Worm (Caenorhabditis elegans) whole organism, L4/young adult: ENCODE data around the gene srg-69.

ENCODE experiments used
- W03F9.2 ChIP-seq: fragments of 150-350 bp; optimal IDR thresholded peaks from 2 replicates; lab custom pipeline; 2014; ENCODE audit warnings: missing biosample characterization, missing genetic modification characterization
- dao-5 ChIP-seq: sonication (generic microtip); optimal IDR thresholded peaks from 2 replicates; lab custom pipeline; 2016; ENCODE audit warnings: missing genotype, missing genetic modification characterization, moderate library complexity, missing compliant biosample characterization
- him-1 ChIP-seq: sonication (generic microtip); optimal IDR thresholded peaks from 2 replicates; lab custom pipeline; 2016; ENCODE audit warnings: missing genotype, missing genetic modification reagents, missing genetic modification characterization, missing compliant biosample characterization

Gene srg-69

DNA sequence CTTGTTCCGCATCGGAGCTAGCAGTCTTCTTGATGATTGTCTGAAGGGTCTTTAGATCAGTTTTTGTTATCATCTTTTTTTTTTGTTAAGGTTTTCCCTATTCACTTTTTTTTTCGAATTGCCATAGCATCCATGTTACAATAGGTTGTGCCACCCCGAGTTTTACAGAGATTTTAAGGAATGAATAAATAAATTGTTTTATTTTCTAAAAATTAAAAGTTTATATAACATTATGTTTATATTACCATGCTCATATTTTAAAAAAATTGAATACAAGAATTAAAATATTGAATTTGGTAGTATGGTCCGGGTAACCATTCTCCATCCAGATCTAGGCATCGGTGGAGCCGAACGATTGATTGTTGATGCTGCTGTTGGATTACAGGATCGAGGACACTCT is 19.5 kb downstream of the srg-69 start, which contains the start of gene algn-2:
TSS of gene algn-2 (plus strand) at position 301 of the 400 bp plus-strand sequence.
- TF ChIP-seq dao-5 (tag; lab: Kevin White, UChicago) (no peak), W03F9.2 (tag; lab: Kevin White, UChicago) (no peak), him-1 (tag; lab: Kevin White, UChicago) (no peak)

DNA sequence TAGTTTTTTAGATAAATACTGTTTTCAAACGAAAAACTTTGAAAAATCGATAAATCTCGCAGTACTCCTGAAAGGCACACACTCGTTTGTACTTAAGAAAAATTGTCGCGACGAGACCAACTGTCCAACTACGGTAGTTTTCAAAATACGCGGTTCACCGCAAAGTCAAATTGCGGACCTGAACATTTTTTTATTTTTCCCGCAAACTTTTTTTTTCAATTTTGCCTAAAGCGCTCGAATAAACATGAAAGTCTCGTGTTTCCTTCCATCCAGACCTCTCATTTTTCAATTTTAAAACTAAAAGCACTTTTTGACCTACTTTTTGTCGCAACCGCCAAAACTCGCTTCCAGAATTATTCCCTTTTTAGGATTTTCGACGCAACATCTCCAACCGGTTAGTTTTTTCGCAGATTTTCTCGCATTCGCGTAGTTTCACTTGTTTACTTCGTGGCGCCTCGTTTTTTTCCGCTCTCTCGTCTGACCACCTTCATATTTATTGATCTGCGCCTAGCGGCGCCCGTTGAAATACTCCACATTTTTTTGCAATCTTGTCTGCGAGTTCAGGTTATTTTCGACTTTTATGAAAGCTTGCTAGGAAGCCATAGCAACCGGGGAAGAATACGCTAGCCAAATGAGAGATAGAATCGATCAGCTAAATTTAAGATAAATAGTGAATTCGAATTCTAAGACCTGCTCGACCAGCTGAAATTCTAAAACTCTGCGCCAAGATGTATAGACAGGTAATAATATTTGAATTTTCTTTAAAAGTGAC is 22.2 kb downstream of the srg-69 start, which contains the start of gene prdx-2:
TSS of gene prdx-2 (plus strand) at position 729 of the 772 bp plus-strand sequence.
- TF ChIP-seq him-1 (tag; lab: Kevin White, UChicago): no peak
- no peak for TF ChIP-seq dao-5 (tag; lab: Kevin White, UChicago)
- no peak for TF ChIP-seq W03F9.2 (tag; lab: Kevin White, UChicago)

DNA sequence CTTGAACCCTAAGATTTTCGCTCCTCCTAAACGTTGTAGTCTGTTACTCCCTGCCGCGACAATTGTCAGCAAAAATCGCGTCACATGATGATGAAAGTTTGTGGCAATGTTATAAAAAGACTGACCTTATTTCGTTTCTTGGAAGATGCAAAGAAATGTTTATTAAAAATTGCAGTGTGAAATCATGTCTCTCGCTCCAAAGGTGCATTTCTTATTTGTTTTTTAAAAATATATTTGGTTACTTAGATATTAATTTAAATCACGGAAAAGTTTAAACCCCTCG is 22.7 kb downstream of the srg-69 start:
- TF ChIP-seq him-1 (tag; lab: Kevin White, UChicago) (no peak), W03F9.2 (tag; lab: Kevin White, UChicago) (no peak), dao-5 (tag; lab: Kevin White, UChicago) (no peak)

DNA sequence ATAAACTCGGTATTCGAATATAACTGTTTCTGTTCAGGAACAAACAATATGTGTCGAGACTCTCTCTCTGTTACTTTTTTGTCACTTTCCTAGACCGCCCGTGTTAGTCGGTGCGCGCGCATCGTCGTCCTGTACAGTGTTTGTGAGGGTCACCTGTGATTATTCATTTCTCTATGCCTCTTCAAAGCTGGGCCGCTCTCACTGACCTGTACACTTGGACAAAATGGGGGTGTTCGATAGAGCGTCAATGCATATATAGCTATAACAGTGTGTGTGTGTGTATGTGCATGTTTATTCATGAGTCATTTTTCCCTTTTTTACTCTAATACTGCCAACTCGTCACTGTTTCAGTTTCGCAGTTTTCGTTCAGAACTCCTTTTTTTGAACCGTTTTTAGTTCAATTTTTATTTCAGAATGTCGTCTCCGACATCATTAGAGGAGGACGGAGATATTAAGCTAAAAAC is 24.2 kb downstream of the srg-69 start, which contains the start of gene pkc-3:
TSS of gene pkc-3 (plus strand) at position 414 of the 464 bp plus-strand sequence.
- TF ChIP-seq him-1 (tag; lab: Kevin White, UChicago) (no peak), W03F9.2 (tag; lab: Kevin White, UChicago) (no peak), dao-5 (tag; lab: Kevin White, UChicago) (no peak)

DNA sequence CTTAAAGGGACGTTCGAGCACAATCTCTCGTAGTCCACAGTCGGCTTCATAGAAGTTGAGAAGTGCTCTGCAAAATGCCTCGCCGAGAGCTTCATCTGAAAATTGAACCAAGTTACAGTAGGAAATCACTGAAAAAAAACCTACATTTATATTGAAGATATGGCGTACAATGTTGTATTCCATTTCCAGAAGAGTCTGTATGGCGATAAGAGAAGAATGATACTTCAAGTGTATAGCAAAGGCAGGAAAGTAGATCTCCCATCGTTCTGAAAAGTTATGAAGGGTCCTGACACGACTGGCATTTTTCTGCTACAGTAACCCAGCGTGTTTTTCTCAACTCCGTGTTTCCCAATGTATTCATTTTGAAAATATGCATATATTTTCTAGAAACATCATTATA is 28.8 kb downstream of the srg-69 start:
- TF ChIP-seq W03F9.2 (tag; lab: Kevin White, UChicago) (no peak), dao-5 (tag; lab: Kevin White, UChicago) (no peak), him-1 (tag; lab: Kevin White, UChicago) (no peak)

DNA sequence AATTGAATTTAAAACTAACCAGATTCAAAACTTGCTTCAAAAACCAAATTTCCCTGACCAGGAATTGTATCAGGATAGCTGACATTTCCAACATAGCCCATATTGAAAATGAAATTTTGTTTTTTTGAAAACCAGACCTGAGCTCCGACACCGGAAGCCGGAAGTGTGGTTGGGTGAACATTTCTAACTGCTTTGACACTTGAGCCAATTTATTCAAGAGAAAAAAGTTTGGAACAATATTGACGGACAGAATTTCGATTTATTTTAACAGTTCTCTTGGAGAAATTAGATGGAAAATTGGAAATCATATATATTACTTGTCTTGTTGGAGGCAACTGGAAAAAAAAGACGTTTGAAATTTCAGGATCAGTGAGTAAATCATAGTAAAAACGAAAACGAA is 31.7 kb downstream of the srg-69 start, which contains the start of gene ccpp-6:
TSS of gene ccpp-6 (minus strand) at position 101 of the 400 bp plus-strand sequence.
- TF ChIP-seq dao-5 (tag; lab: Kevin White, UChicago): no peak
- TF ChIP-seq him-1 (tag; lab: Kevin White, UChicago): no peak
- no peak for TF ChIP-seq W03F9.2 (tag; lab: Kevin White, UChicago)

DNA sequence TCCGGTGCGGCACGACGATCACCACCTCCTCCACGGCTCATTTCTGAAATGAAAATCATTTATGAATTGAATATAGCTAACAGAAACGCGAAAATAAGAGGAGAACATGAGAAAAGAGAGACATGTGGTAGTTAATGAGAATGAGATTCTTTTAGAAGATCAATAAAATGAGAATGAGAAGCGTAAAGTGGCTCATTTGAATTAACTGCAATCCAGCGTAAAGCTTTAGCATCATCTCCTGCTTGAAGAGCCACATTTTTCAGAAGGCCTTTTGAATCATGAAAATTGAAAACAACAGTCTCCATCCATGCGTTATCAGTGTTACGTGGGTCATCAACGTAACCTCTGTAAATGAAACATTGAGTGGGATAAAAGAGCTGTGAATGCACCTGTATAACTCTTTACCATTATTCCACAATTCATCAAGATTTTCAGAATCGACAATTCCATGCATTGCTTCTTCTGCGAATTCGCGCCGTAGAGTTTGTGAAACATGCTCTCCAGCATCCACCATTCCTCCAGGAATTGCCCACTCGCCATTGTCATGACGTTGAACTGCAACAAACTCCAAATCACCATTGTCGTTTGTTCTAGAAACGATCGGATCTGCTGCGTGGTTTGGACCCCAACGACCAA is 33.4 kb downstream of the srg-69 start, which contains the start of gene rsp-4:
TSS of gene rsp-4 (minus strand) at position 51 of the 636 bp plus-strand sequence.
- TF ChIP-seq W03F9.2 (tag; lab: Kevin White, UChicago): no peak

DNA sequence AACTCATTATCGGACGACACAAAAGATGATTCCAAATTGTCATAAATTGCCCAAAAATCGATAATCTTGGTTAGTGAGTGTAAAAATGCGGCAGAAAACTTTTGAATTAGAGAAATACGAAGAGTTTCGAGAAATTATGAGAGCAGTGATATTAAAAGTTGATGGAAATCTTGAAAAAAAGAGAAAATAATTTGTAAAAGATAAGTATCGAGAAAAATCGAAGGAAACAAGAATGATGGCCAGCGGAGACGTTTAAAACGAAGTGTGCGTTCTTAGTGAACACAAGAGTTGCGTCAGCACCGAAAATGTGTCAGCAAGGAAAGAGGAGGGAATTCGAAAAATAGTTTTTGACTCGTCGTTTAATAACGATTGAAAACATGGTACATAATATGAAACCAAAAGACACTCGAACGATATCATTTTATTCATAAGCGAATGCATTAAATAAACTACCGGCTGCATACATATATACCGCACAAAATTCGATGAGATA is 34.4 kb downstream of the srg-69 start, which contains the start of gene ndx-6:
TSS of gene ndx-6 (minus strand) at position 51 of the 493 bp plus-strand sequence.
- no peak for TF ChIP-seq dao-5 (tag; lab: Kevin White, UChicago)
- TF ChIP-seq him-1 (tag; lab: Kevin White, UChicago): peak; percentile 24
- peak; percentile 72 for TF ChIP-seq W03F9.2 (tag; lab: Kevin White, UChicago)

DNA sequence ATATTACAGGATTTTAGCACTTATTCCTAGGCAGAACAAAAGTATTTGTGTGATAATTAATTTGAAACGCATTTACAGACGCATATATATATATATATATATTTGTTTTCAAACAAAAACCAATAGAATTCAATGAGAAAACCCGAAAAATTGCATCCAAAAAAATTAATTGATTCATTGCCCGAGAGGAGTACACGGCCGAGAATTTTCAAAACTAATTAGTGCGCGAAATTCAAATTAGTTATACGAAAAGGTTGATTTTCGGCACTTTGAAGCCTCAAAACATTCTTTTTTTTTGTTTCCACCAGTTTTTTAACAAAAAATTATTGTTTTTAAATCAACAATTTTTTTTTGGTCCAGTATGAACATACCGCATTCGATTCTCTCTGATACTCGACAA is 36.0 kb downstream of the srg-69 start:
- TF ChIP-seq W03F9.2 (tag; lab: Kevin White, UChicago) (no peak), him-1 (tag; lab: Kevin White, UChicago) (no peak), dao-5 (tag; lab: Kevin White, UChicago) (no peak)

DNA sequence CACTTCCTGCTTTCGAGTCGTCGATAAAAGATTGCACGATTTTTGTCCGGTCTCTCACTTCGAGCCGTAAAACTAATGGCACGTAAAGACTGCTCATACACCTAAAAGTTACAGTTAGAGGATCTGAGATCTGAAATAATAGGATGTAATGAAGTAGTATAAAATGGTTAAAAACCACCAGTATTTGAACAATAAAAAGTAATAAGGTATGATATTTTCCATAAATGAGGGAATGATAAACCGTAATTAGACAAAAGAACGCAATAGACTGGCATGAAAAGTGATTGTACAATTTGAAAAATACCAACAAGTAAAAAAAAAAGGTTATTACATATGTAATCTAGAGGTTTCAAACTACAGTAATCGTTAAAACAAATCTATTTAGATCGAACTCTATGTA is 37.6 kb downstream of the srg-69 start, which contains the start of gene brap-2:
TSS of gene brap-2 (minus strand) at position 101 of the 400 bp plus-strand sequence.
- TF ChIP-seq W03F9.2 (tag; lab: Kevin White, UChicago) (no peak), him-1 (tag; lab: Kevin White, UChicago) (no peak), dao-5 (tag; lab: Kevin White, UChicago) (no peak)

DNA sequence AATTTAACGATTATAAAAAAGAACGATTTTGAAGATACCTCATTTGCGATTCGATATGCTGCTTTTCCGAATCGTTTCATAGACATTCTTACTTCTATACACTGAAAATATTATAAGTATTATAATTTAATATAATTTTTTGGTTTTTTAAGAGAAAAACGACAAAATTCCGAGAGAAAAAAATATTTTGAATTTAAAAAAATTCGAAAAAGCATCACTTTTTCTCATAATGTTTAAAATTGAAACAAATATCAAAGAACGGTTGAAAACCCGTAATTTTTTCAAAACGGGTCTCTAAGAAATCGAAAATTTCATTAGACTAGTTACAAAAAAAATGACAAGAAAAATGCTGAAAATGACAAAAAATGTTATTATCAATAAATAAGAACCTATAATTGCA is 40.1 kb downstream of the srg-69 start, which contains the start of gene pink-1:
TSS of gene pink-1 (minus strand) at position 101 of the 400 bp plus-strand sequence.
- TF ChIP-seq him-1 (tag; lab: Kevin White, UChicago) (no peak), W03F9.2 (tag; lab: Kevin White, UChicago) (no peak), dao-5 (tag; lab: Kevin White, UChicago) (no peak)

DNA sequence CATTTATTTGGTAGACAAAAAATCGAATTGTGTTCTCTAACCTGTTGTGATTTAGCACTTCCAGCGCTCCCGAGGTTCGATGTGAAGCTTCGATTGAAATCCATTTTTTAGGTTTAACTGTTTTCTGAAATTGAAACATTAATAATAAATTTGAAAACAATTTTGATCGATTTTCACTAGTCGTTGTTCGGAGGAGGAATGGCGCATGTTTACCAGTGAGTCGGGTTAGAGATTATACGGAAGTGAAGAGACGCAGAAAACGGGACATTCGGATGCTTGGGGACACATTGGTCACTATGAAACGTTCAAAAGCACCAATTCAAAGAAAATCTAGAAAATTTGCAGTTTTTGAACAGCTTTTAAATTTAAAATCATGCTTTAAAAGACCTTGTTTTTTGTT is 43.3 kb downstream of the srg-69 start, which contains the start of gene fbxl-3:
TSS of gene fbxl-3 (minus strand) at position 124 of the 400 bp plus-strand sequence.
- no peak for TF ChIP-seq dao-5 (tag; lab: Kevin White, UChicago)
- no peak for TF ChIP-seq him-1 (tag; lab: Kevin White, UChicago)
- no peak for TF ChIP-seq W03F9.2 (tag; lab: Kevin White, UChicago)

DNA sequence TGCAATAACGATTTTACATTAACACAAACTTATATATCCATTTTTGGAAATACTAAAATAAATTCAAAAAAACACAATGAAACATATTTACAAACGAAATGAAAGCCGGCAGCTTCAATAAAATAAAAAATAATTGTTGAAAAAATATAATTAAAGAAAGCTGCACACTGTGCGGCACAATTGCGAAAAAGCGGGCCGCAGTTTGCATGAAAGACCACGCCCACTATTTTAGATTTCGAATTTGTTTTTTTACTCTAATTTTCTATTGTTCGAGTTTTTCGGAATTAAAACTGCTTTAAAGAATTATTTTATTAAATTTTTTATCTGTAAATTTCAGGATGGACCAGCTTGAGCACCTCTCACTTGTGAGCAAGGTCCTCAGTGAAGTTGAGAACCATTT is 43.7 kb downstream of the srg-69 start, which contains the start of gene mog-5:
TSS of gene mog-5 (plus strand) at position 338 of the 400 bp plus-strand sequence.
- TF ChIP-seq him-1 (tag; lab: Kevin White, UChicago) (no peak), dao-5 (tag; lab: Kevin White, UChicago) (no peak), W03F9.2 (tag; lab: Kevin White, UChicago) (no peak)
